Worm (Caenorhabditis elegans) whole organism, L3 larva: ENCODE measurements around the gene F21C10.9.

Experiments used
- ama-1 ChIP-seq: fragments of 150-350 bp; optimal IDR thresholded peaks from 2 replicates; lab custom pipeline; 2018
- fos-1 ChIP-seq: fragments of 150-350 bp; optimal IDR thresholded peaks from 2 replicates; lab custom pipeline; 2014; ENCODE audit warnings: missing biosample characterization, missing genetic modification characterization
- nhr-23 ChIP-seq: fragments of 150-350 bp; optimal IDR thresholded peaks from 2 replicates; lab custom pipeline; 2014; ENCODE audit warnings: missing biosample characterization, missing genetic modification reagents, missing genetic modification characterization
- nhr-76 ChIP-seq: fragments of 150-350 bp; sonication (generic microtip); optimal IDR thresholded peaks from 5 replicates; lab custom pipeline; 2014; ENCODE audit warnings: missing biosample characterization, missing genetic modification characterization
- ztf-4 ChIP-seq: fragments of 150-350 bp; optimal IDR thresholded peaks from 2 replicates; lab custom pipeline; 2014; ENCODE audit warnings: missing biosample characterization, missing genetic modification characterization

DNA sequence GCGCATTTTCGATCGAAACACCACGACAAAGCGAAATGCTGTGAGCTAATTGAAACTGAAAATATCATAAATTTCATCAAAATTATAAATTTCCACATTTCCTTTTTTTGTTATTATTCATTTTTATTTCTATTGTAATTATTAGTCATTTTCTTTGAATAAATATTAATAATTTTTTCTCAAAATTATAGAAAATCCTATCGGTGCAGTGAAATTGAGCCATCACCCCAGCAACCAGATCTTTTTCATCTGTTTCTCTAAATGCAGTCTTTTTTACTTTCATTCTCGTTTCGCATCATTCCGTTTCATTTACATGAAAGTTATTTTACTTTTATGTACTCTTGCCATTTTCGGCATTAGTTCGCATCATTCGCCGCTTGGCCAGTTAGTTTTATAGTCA, 23.5 kb upstream of the F21C10.9 start, which contains the start of gene F21C10.13:
- TF ChIP-seq nhr-76 = no peak
- TF ChIP-seq ama-1 (lab: Kevin White, UChicago) = no peak
- TF ChIP-seq fos-1 (tag; lab: Kevin White, UChicago) = no peak
- TF ChIP-seq nhr-23 (tag; lab: Kevin White, UChicago) = no peak
- TF ChIP-seq ztf-4 (tag; lab: Kevin White, UChicago) = no peak
